Worm (Caenorhabditis elegans) whole organism, young adult: ENCODE data around the gene snr-6.
A peak's percentile ranks its signal among the peaks of the same experiment; 100 is the strongest.

ENCODE experiments used
- B0336.3 ChIP-seq: fragments of 200-800 bp; sonication (Bioruptor generic); IDR thresholded peaks from 2 replicates; pipeline ENCODE4 v1.3.6; 2022; ENCODE audit warnings: missing genetic modification characterization, missing compliant biosample characterization
- C06A6.2 ChIP-seq: fragments of 200-800 bp; sonication (Bioruptor generic); conservative IDR thresholded peaks from 2 replicates; pipeline ENCODE4 v1.3.6; 2022; ENCODE audit warnings: missing genetic modification characterization, missing compliant biosample characterization
- F33H1.4 ChIP-seq: fragments of 200-800 bp; sonication (Bioruptor generic); IDR thresholded peaks from 2 replicates; pipeline ENCODE4 v1.3.6; 2022; ENCODE audit warnings: missing genetic modification reagents, missing genetic modification characterization, missing compliant biosample characterization
- F37B4.10 ChIP-seq: fragments of 200-800 bp; sonication (Bioruptor generic); IDR thresholded peaks from 2 replicates; pipeline ENCODE4 v1.3.6; 2022; ENCODE audit warnings: missing genetic modification characterization, missing compliant biosample characterization
- T07F8.4 ChIP-seq: sonication (generic microtip); optimal IDR thresholded peaks from 2 replicates; lab custom pipeline; 2016; ENCODE audit warnings: mild to moderate bottlenecking, missing genetic modification characterization, moderate library complexity, missing compliant biosample characterization
- Y79H2A.3 ChIP-seq: fragments of 200-800 bp; sonication (Bioruptor generic); conservative IDR thresholded peaks from 2 replicates; pipeline ENCODE4 v1.3.6; 2022; ENCODE audit warnings: missing genetic modification reagents, missing genetic modification characterization, missing compliant biosample characterization
- Y95B8A.8 ChIP-seq: fragments of 200-800 bp; sonication (Bioruptor generic); IDR thresholded peaks from 2 replicates; pipeline ENCODE4 v1.3.6; 2022; ENCODE audit warnings: missing genetic modification reagents, missing genetic modification characterization, missing compliant biosample characterization
- ZK185.1 ChIP-seq: sonication (generic microtip); optimal IDR thresholded peaks from 2 replicates; lab custom pipeline; 2016; ENCODE audit warnings: mild to moderate bottlenecking, missing genetic modification characterization, missing compliant biosample characterization; ENCODE audit not compliant: poor library complexity, severe bottlenecking
- akir-1 ChIP-seq: fragments of 200-800 bp; sonication (Bioruptor generic); optimal IDR thresholded peaks from 2 replicates; lab custom pipeline; 2018; ENCODE audit warnings: mild to moderate bottlenecking, missing genetic modification characterization, moderate library complexity, missing compliant biosample characterization
- ama-1 ChIP-seq, 3 experiments: fragments of 150-350 bp in 1 of 3; sonication (generic microtip) in 2 of 3; optimal IDR thresholded peaks; 2 replicates each; lab custom pipeline; 2014 to 2018; ENCODE audit warnings: missing biosample characterization in 2 of 3, missing genetic modification characterization in 2 of 3, missing genetic modification reagents in 2 of 3
- aptf-2 ChIP-seq: fragments of 200-800 bp; sonication (Bioruptor generic); conservative IDR thresholded peaks from 2 replicates; pipeline ENCODE4 v1.3.6; 2022; ENCODE audit warnings: missing genetic modification reagents, missing genetic modification characterization, missing compliant biosample characterization
- aptf-3 ChIP-seq: fragments of 200-800 bp; sonication (Bioruptor generic); IDR thresholded peaks from 2 replicates; pipeline ENCODE4 v1.3.6; 2022; ENCODE audit warnings: missing genetic modification characterization, missing compliant biosample characterization
- athp-1 ChIP-seq: sonication (generic microtip); optimal IDR thresholded peaks from 2 replicates; lab custom pipeline; 2017; ENCODE audit warnings: mild to moderate bottlenecking, missing genetic modification characterization, missing compliant biosample characterization
- bed-1 ChIP-seq: fragments of 200-800 bp; sonication (Bioruptor generic); IDR thresholded peaks from 2 replicates; pipeline ENCODE4 v1.3.6; 2022; ENCODE audit warnings: missing genetic modification reagents, missing genetic modification characterization, missing compliant biosample characterization
- ccch-3 ChIP-seq: fragments of 200-800 bp; sonication (Bioruptor generic); optimal IDR thresholded peaks from 2 replicates; lab custom pipeline; 2018; ENCODE audit warnings: mild to moderate bottlenecking, missing genetic modification characterization, missing compliant biosample characterization
- cebp-2 ChIP-seq: fragments of 200-800 bp; sonication (Bioruptor generic); IDR thresholded peaks from 2 replicates; pipeline ENCODE4 v1.3.6; 2022; ENCODE audit warnings: missing genetic modification characterization, missing compliant biosample characterization
- ceh-100 ChIP-seq: fragments of 200-800 bp; sonication (Bioruptor generic); IDR thresholded peaks from 2 replicates; pipeline ENCODE4 v1.3.6; 2022; ENCODE audit warnings: missing genetic modification reagents, missing genetic modification characterization, missing compliant biosample characterization
- ceh-27 ChIP-seq: fragments of 200-800 bp; sonication (Bioruptor generic); optimal IDR thresholded peaks from 2 replicates; lab custom pipeline; 2018; ENCODE audit warnings: mild to moderate bottlenecking, missing genetic modification characterization, moderate library complexity, missing compliant biosample characterization
- die-1 ChIP-seq: sonication (generic microtip); optimal IDR thresholded peaks from 2 replicates; lab custom pipeline; 2016; ENCODE audit warnings: missing genotype, mild to moderate bottlenecking, missing genetic modification characterization, missing compliant biosample characterization
- dpff-1 ChIP-seq: sonication (generic microtip); optimal IDR thresholded peaks from 2 replicates; lab custom pipeline; 2017; ENCODE audit warnings: mild to moderate bottlenecking, missing genetic modification characterization, missing compliant biosample characterization
- dpl-1 ChIP-seq: fragments of 150-350 bp; optimal IDR thresholded peaks from 2 replicates; lab custom pipeline; 2014; ENCODE audit warnings: missing biosample characterization, missing genetic modification reagents, missing genetic modification characterization
- egrh-3 ChIP-seq: fragments of 200-800 bp; sonication (Bioruptor generic); IDR thresholded peaks from 2 replicates; pipeline ENCODE4 v1.3.6; 2022; ENCODE audit warnings: missing genetic modification reagents, missing genetic modification characterization, missing compliant biosample characterization
- gei-17 ChIP-seq: fragments of 200-800 bp; sonication (Bioruptor generic); optimal IDR thresholded peaks from 2 replicates; lab custom pipeline; 2018; ENCODE audit warnings: mild to moderate bottlenecking, missing genetic modification characterization, missing compliant biosample characterization
- hlh-26 ChIP-seq: fragments of 200-800 bp; sonication (Bioruptor generic); conservative IDR thresholded peaks from 2 replicates; pipeline ENCODE4 v1.3.6; 2022; ENCODE audit warnings: missing genetic modification reagents, missing genetic modification characterization, missing compliant biosample characterization
- hrde-1 ChIP-seq: sonication (generic microtip); optimal IDR thresholded peaks from 2 replicates; lab custom pipeline; 2016; ENCODE audit warnings: missing genetic modification characterization, mild to moderate bottlenecking, missing compliant biosample characterization, moderate library complexity, missing genotype, missing genetic modification reagents, borderline replicate concordance
- let-607 ChIP-seq, 2 experiments: fragments of 200-800 bp in 1 of 2; sonication (Bioruptor generic) in 1 of 2; sonication (generic microtip) in 1 of 2; optimal IDR thresholded peaks; 2 replicates each; lab custom pipeline; 2016 to 2018; ENCODE audit warnings: mild to moderate bottlenecking in 2 of 2, missing compliant biosample characterization in 2 of 2, missing genetic modification characterization in 2 of 2, moderate library complexity in 2 of 2, missing genotype in 1 of 2
- lin-35 ChIP-seq, 3 experiments: fragments of 150-350 bp in 2 of 3; sonication (generic microtip) in 1 of 3; optimal IDR thresholded peaks; 2 replicates each; lab custom pipeline; 2014 to 2018; ENCODE audit warnings: missing biosample characterization in 3 of 3, missing genetic modification characterization in 3 of 3, missing genetic modification reagents in 3 of 3
- lsl-1 ChIP-seq: fragments of 200-800 bp; sonication (Bioruptor generic); optimal IDR thresholded peaks from 2 replicates; lab custom pipeline; 2018; ENCODE audit warnings: mild to moderate bottlenecking, missing genetic modification characterization, moderate library complexity, missing compliant biosample characterization
- madf-3 ChIP-seq: fragments of 200-800 bp; sonication (Bioruptor generic); IDR thresholded peaks from 2 replicates; pipeline ENCODE4 v1.3.6; 2022; ENCODE audit warnings: missing genetic modification reagents, missing genetic modification characterization, missing compliant biosample characterization
- madf-8 ChIP-seq: fragments of 200-800 bp; sonication (Bioruptor generic); conservative IDR thresholded peaks from 2 replicates; pipeline ENCODE4 v1.3.6; 2022; ENCODE audit warnings: missing genetic modification reagents, missing genetic modification characterization, missing compliant biosample characterization
- mxl-1 ChIP-seq: sonication (generic microtip); optimal IDR thresholded peaks from 2 replicates; lab custom pipeline; 2016; ENCODE audit warnings: missing genetic modification characterization, missing compliant biosample characterization
- nhr-120 ChIP-seq: fragments of 200-800 bp; sonication (Bioruptor generic); IDR thresholded peaks from 2 replicates; pipeline ENCODE4 v1.3.6; 2022; ENCODE audit warnings: missing genetic modification characterization, missing compliant biosample characterization
- nhr-179 ChIP-seq: sonication (generic microtip); optimal IDR thresholded peaks from 2 replicates; lab custom pipeline; 2016; ENCODE audit warnings: mild to moderate bottlenecking, missing genetic modification characterization, missing compliant biosample characterization
- nhr-80 ChIP-seq: sonication (generic microtip); optimal IDR thresholded peaks from 2 replicates; lab custom pipeline; 2016; ENCODE audit warnings: missing genetic modification characterization, missing compliant biosample characterization
- nhr-90 ChIP-seq: sonication (generic microtip); optimal IDR thresholded peaks from 2 replicates; lab custom pipeline; 2016; ENCODE audit warnings: missing genotype, mild to moderate bottlenecking, missing genetic modification characterization, missing compliant biosample characterization
- pbrm-1 ChIP-seq: fragments of 200-800 bp; sonication (Bioruptor generic); IDR thresholded peaks from 2 replicates; pipeline ENCODE4 v1.3.6; 2022; ENCODE audit warnings: missing genetic modification reagents, missing genetic modification characterization, missing compliant biosample characterization
- rec-8 ChIP-seq, 2 experiments: sonication (generic microtip); optimal IDR thresholded peaks; 2 replicates each; lab custom pipeline; 2016; ENCODE audit warnings: mild to moderate bottlenecking in 2 of 2, missing genetic modification characterization in 2 of 2, missing genetic modification reagents in 2 of 2, missing genotype in 2 of 2, missing biosample characterization in 1 of 2, missing compliant biosample characterization in 1 of 2, moderate library complexity in 1 of 2
- repo-1 ChIP-seq: sonication (generic microtip); optimal IDR thresholded peaks from 2 replicates; lab custom pipeline; 2017; ENCODE audit warnings: mild to moderate bottlenecking, missing genetic modification characterization, missing compliant biosample characterization
- rpc-1 ChIP-seq, 2 experiments: fragments of 150-350 bp in 1 of 2; sonication (generic microtip) in 1 of 2; optimal IDR thresholded peaks; 2 replicates each; lab custom pipeline; 2014 to 2018; ENCODE audit warnings: missing biosample characterization in 1 of 2, missing genetic modification characterization in 1 of 2, missing genetic modification reagents in 1 of 2, missing genotype in 1 of 2
- sea-2 ChIP-seq: fragments of 200-800 bp; sonication (Bioruptor generic); IDR thresholded peaks from 2 replicates; pipeline ENCODE4 v1.3.6; 2022; ENCODE audit warnings: missing genetic modification characterization, missing compliant biosample characterization
- snpc-1.1 ChIP-seq: sonication (generic microtip); optimal IDR thresholded peaks from 2 replicates; lab custom pipeline; 2017; ENCODE audit warnings: missing genetic modification characterization, mild to moderate bottlenecking, missing compliant biosample characterization, antibody characterized with exemption, moderate library complexity, missing genotype, missing genetic modification reagents; ENCODE audit not compliant: insufficient read depth
- snpc-1.3 ChIP-seq: sonication (generic microtip); optimal IDR thresholded peaks from 2 replicates; lab custom pipeline; 2017; ENCODE audit warnings: missing genetic modification characterization, mild to moderate bottlenecking, missing compliant biosample characterization, antibody characterized with exemption, moderate library complexity, missing genotype, missing genetic modification reagents; ENCODE audit not compliant: insufficient read depth
- ztf-18 ChIP-seq: sonication (generic microtip); optimal IDR thresholded peaks from 2 replicates; lab custom pipeline; 2016; ENCODE audit warnings: missing genotype, mild to moderate bottlenecking, missing genetic modification characterization, missing compliant biosample characterization
- ztf-22 ChIP-seq: fragments of 200-800 bp; sonication (Bioruptor generic); optimal IDR thresholded peaks from 2 replicates; lab custom pipeline; 2018; ENCODE audit warnings: mild to moderate bottlenecking, missing genetic modification characterization, moderate library complexity, missing compliant biosample characterization
- ztf-26 ChIP-seq: sonication (generic microtip); optimal IDR thresholded peaks from 2 replicates; lab custom pipeline; 2017; ENCODE audit warnings: missing genetic modification characterization, missing compliant biosample characterization
- ztf-3 ChIP-seq: fragments of 200-800 bp; sonication (Bioruptor generic); optimal IDR thresholded peaks from 2 replicates; lab custom pipeline; 2018; ENCODE audit warnings: mild to moderate bottlenecking, missing genetic modification characterization, missing compliant biosample characterization

The snr-6 gene

DNA sequence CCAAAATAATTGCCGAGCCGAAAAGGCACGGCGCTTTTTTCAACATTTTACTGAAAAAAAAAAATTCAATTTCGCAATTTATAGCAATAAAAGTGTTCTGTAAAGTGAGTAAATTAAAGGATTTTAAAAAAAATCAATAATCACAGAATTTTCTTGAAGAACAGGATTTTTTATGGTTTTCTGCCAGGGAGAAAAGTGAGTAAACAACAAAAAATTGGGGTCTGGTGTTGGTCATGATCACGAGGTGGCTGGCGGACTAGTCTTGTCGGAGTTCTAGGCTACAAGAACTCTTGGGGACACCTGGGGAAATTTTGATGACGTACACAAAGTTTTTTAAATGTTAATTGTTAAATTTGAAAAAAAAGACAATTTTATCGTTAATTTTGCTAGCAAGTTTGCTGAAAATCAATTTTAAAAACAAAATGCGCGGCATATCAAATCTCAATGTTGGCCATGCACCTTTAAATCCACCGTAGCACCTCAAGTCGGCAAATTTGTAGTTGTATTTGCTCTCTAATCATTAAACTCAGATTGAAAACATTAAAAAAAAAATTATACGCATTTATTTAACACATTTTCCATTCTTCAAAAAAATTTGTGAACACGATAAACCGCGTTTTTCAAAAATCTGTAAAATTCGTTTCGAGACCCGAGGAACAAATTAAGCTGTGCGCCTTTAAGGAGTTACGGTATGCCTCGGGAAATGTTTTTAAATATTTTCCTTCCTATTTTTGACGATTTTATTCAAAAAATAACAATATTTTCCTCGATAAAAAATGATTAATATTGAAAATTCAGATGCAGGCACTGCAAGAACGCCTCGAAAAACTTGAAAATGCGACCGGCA lies 27.6 kb upstream of the snr-6 start, which contains the start of the genes scav-3 and Y49E10.21 (continued):
- TF ChIP-seq T07F8.4 (tag; lab: Kevin White, UChicago) = no peak
- TF ChIP-seq hlh-26 (GFP tag; lab: Robert Waterston, UW) = no peak
- no peak for TF ChIP-seq mxl-1 (tag; lab: Kevin White, UChicago)
- no peak for TF ChIP-seq ama-1 (optimal IDR thresholded peaks at IDR 0.05; lab: Kevin White, UChicago)
- TF ChIP-seq ama-1 (GFP tag; optimal IDR thresholded peaks at IDR 0.05; lab: Kevin White, UChicago) = no peak
- no peak for TF ChIP-seq lin-35 (GFP tag; optimal IDR thresholded peaks at IDR 0.05; lab: Kevin White, UChicago)
- TF ChIP-seq Y95B8A.8 (GFP tag; lab: Robert Waterston, UW) = 0 out of 2 replicates have a peak, but pooled peaks have one; percentile 36
- TF ChIP-seq ztf-3 = no peak
- TF ChIP-seq ZK185.1 = no peak
- no peak for TF ChIP-seq sea-2 (GFP tag; lab: Robert Waterston, UW)
- no peak for TF ChIP-seq hrde-1 (tag; lab: Kevin White, UChicago)
- no peak for TF ChIP-seq ztf-22 (GFP tag; lab: Kevin White, UChicago)
- TF ChIP-seq snpc-1.1 (tag; lab: Kevin White, UChicago) = no peak
- TF ChIP-seq B0336.3 (GFP tag; lab: Robert Waterston, UW) = no peak
- TF ChIP-seq ztf-18 (tag; lab: Kevin White, UChicago) = no peak
- TF ChIP-seq ccch-3 (GFP tag; lab: Kevin White, UChicago) = no peak
- peak; percentile 24 for TF ChIP-seq athp-1 (tag; lab: Kevin White, UChicago)
- TF ChIP-seq F37B4.10 (GFP tag; lab: Robert Waterston, UW) = no peak
- TF ChIP-seq cebp-2 (GFP tag; lab: Robert Waterston, UW) = no peak
- TF ChIP-seq rec-8 (tag; optimal IDR thresholded peaks at IDR 0.05; lab: Kevin White, UChicago) = no peak
- TF ChIP-seq gei-17 (GFP tag; lab: Kevin White, UChicago) = no peak
- TF ChIP-seq lsl-1 = peak; percentile 99
- no peak for TF ChIP-seq ceh-27 (GFP tag; lab: Kevin White, UChicago)
- no peak for TF ChIP-seq aptf-3 (GFP tag; lab: Robert Waterston, UW)
- TF ChIP-seq nhr-90 (tag; lab: Kevin White, UChicago) = no peak
- peak; percentile 78 for TF ChIP-seq madf-8 (GFP tag; lab: Robert Waterston, UW)
- no peak for TF ChIP-seq akir-1 (GFP tag; lab: Kevin White, UChicago)
- no peak for TF ChIP-seq nhr-120 (GFP tag; lab: Robert Waterston, UW)
- no peak for TF ChIP-seq bed-1 (GFP tag; lab: Robert Waterston, UW)
- peak; percentile 67 for TF ChIP-seq nhr-80 (tag; lab: Kevin White, UChicago)
- TF ChIP-seq dpl-1 (GFP tag; lab: Kevin White, UChicago) = no peak
- TF ChIP-seq aptf-2 (GFP tag; lab: Robert Waterston, UW) = no peak
- no peak for TF ChIP-seq ceh-100
- no peak for TF ChIP-seq die-1 (tag; lab: Kevin White, UChicago)
- peak; percentile 94 for TF ChIP-seq F33H1.4
- TF ChIP-seq dpff-1 (tag; lab: Kevin White, UChicago) = no peak
- TF ChIP-seq rpc-1 (optimal IDR thresholded peaks at IDR 0.05; lab: Kevin White, UChicago) = no peak
- TF ChIP-seq rpc-1 (tag; optimal IDR thresholded peaks at IDR 0.05; lab: Kevin White, UChicago) = no peak
- TF ChIP-seq ztf-26 (tag; lab: Kevin White, UChicago) = no peak
- TF ChIP-seq snpc-1.3 (tag; lab: Kevin White, UChicago) = no peak
- no peak for TF ChIP-seq Y79H2A.3 (GFP tag; lab: Robert Waterston, UW)
- no peak for TF ChIP-seq egrh-3 (GFP tag; lab: Robert Waterston, UW)
- TF ChIP-seq pbrm-1 = 0 out of 2 replicates have a peak, but pooled peaks have one; percentile 11
- no peak for TF ChIP-seq nhr-179
- TF ChIP-seq madf-3 = no peak
- TF ChIP-seq let-607 (tag; optimal IDR thresholded peaks at IDR 0.05; lab: Kevin White, UChicago) = no peak
- no peak for TF ChIP-seq C06A6.2 (GFP tag; lab: Robert Waterston, UW)
- no peak for TF ChIP-seq repo-1 (tag; lab: Kevin White, UChicago)
